Worm (Caenorhabditis elegans): ENCODE data around the gene ift-81.

DNA sequence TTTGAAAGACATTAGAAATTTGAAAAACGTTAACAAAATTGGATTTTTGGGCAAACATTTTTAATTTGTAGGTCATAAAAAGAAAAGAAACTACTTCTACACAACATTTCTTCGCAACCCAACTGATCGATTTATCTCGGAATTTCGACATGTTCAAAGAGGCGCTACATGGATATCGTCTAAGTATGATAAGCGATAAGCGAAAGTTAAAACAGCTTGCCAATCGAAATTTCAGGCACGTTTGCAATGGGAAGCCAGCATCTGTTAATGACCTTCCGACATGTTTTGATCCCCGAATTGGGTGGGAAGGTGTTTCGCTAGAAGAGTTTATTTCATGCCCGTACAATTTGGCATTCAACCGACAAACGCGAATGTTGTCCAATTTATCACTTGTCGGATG lies 21.6 kb upstream of the ift-81 start:
- TF ChIP-seq ceh-27 (GFP tag; optimal IDR thresholded peaks at IDR 0.05) (no peak), C06A6.2 (GFP tag; conservative IDR thresholded peaks at IDR 0.05) (no peak), F10E7.11 (tag; optimal IDR thresholded peaks at IDR 0.05) (no peak), ceh-79 (tag; optimal IDR thresholded peaks at IDR 0.05) (no peak), hsf-1 (GFP tag; IDR thresholded peaks at IDR 0.05) (no peak), ztf-28 (GFP tag; IDR thresholded peaks at IDR 0.05) (no peak), egrh-3 (GFP tag; IDR thresholded peaks at IDR 0.05) (no peak), madf-3 (GFP tag; IDR thresholded peaks at IDR 0.05) (no peak), K12H6.12 (tag; optimal IDR thresholded peaks at IDR 0.05) (no peak), nfya-1 (tag; optimal IDR thresholded peaks at IDR 0.05; ENCODE audit: borderline replicate concordance, insufficient read depth) (no peak), rec-8 (tag; optimal IDR thresholded peaks at IDR 0.05) (no peak), ama-1 (optimal IDR thresholded peaks at IDR 0.05) (no peak), ama-1 (GFP tag; optimal IDR thresholded peaks at IDR 0.05) (no peak), zim-3 (tag; optimal IDR thresholded peaks at IDR 0.05) (no peak)
